Fruit fly (Drosophila melanogaster) Kc167 (cell line): ENCODE results near the gene moi.

Experiments
- Myc ChIP-seq: fragments of >200 bp; optimal IDR thresholded peaks from 2 replicates; lab custom pipeline; 2017; ENCODE audit warnings: missing external identifiers
- Sin3A ChIP-seq: fragments of >200 bp; optimal IDR thresholded peaks from 2 replicates; lab custom pipeline; 2018; ENCODE audit warnings: missing external identifiers
- h ChIP-seq: fragments of >200 bp; optimal IDR thresholded peaks from 3 replicates; lab custom pipeline; 2018; ENCODE audit warnings: missing external identifiers
- insv ChIP-seq: fragments of >200 bp; optimal IDR thresholded peaks from 3 replicates; lab custom pipeline; 2018; ENCODE audit warnings: missing external identifiers
- psq ChIP-seq: fragments of >200 bp; optimal IDR thresholded peaks from 2 replicates; lab custom pipeline; 2017; ENCODE audit warnings: missing external identifiers
- ttk ChIP-seq: sonication (Bioruptor generic); optimal IDR thresholded peaks from 2 replicates; lab custom pipeline; 2017; ENCODE audit warnings: missing external identifiers

moi gene

DNA sequence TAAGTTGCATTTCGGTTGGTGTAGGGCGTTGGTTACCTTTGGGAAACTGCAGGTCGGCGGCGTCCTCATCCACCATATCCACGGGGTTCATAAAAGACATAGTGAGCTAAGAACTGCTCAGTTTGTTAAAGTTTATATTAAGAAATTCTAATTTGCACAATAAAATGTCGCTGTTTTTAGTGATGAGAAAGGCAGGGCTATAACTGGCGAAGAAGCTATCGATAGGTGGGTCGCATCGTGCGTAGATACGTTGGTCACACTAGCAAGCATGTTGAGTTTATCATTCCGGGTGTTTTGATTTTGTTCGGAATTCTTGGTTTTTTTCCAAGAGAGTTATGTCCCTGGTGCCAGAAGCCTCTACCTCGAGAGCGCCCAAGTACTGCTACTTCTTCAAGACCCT, at the start of gene moi, which contains the start of the genes Ada2a, Polr2D and Tgs1:
TSS of gene moi (plus strand) at position 250 of the 400 bp plus-strand sequence.
TSS of gene Ada2a (minus strand) at position 207 of the 400 bp plus-strand sequence.
TSS of gene Polr2D (minus strand) at position 207 of the 400 bp plus-strand sequence.
TSS of gene Tgs1 (plus strand) at position 250 of the 400 bp plus-strand sequence.
- TF ChIP-seq ttk (lab: Kevin White, UChicago): no peak
- TF ChIP-seq Myc: no peak
- TF ChIP-seq h (lab: Kevin White, UChicago): no peak
- TF ChIP-seq psq (lab: Kevin White, UChicago): no peak
- TF ChIP-seq insv (lab: Kevin White, UChicago): no peak
- TF ChIP-seq Sin3A (lab: Kevin White, UChicago): no peak

dm6 chr3R:18208479-18208878, 46.9 kb upstream of the moi start, which contains the start of gene CG44158:
CG44158 (plus strand) TSS chr3R:18208779.
- TF ChIP-seq ttk (lab: Kevin White, UChicago): no peak
- no peak for TF ChIP-seq Sin3A (lab: Kevin White, UChicago)
- no peak for TF ChIP-seq psq (lab: Kevin White, UChicago)
- TF ChIP-seq insv (lab: Kevin White, UChicago): no peak
- no peak for TF ChIP-seq Myc
- TF ChIP-seq h (lab: Kevin White, UChicago): no peak

- TF ChIP-seq ttk (lab: Kevin White, UChicago) (no peak), Sin3A (lab: Kevin White, UChicago) (no peak), Myc (no peak), psq (lab: Kevin White, UChicago) (no peak), h (lab: Kevin White, UChicago) (no peak), insv (lab: Kevin White, UChicago) (no peak)
Observed at dm6 chr3R:18215300-18215699, 40.0 kb upstream of the moi start.

- TF ChIP-seq h (lab: Kevin White, UChicago) (no peak), Sin3A (lab: Kevin White, UChicago) (no peak), insv (lab: Kevin White, UChicago) (no peak), Myc (no peak), ttk (lab: Kevin White, UChicago) (no peak), psq (lab: Kevin White, UChicago) (no peak)
Observed at dm6 chr3R:18215900-18216299, 39.4 kb upstream of the moi start, which contains the start of gene CG14314. CG14314 (plus strand) TSS chr3R:18216142.

DNA sequence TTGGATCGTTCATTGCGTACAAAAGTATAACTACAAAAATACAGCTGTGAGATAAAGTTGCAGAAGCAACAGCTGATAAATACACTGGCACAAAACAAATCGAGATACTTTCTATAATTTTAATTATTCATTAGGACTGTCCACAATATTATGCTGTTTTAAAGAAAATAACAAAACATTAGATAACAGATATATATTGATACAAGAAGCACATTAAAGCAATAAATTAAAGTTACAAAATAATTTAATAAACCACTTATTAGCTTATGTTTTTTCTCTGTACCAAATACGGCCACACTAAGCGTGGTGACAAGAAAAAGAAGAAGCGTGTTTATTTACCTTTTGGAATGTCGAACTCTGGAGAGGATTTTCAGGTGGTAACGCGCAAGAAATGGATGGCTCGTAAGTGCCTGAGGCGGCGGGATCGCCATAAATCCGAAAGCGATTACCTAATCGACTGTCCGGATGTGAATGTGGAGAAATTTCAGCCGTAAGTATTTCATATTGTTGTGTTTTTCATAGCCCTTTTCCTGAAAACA, 35.0 kb upstream of the moi start, which contains the start of the genes CG7988 and CG7183:
TSS of gene CG7988 (plus strand) at position 316 of the 539 bp plus-strand sequence.
TSS of gene CG7183 (minus strand) at position 489 of the 539 bp plus-strand sequence.
- TF ChIP-seq insv (lab: Kevin White, UChicago) (no peak), Myc (no peak), ttk (lab: Kevin White, UChicago) (no peak), h (lab: Kevin White, UChicago) (no peak), psq (lab: Kevin White, UChicago) (no peak), Sin3A (lab: Kevin White, UChicago) (no peak)

dm6 chr3R:18223434-18223833, 31.9 kb upstream of the moi start, which contains the start of the genes mTerf5 and Non3:
mTerf5 (minus strand) TSS chr3R:18223682.
Non3 (plus strand) TSS chr3R:18223722.
- no peak for TF ChIP-seq insv (lab: Kevin White, UChicago)

DNA sequence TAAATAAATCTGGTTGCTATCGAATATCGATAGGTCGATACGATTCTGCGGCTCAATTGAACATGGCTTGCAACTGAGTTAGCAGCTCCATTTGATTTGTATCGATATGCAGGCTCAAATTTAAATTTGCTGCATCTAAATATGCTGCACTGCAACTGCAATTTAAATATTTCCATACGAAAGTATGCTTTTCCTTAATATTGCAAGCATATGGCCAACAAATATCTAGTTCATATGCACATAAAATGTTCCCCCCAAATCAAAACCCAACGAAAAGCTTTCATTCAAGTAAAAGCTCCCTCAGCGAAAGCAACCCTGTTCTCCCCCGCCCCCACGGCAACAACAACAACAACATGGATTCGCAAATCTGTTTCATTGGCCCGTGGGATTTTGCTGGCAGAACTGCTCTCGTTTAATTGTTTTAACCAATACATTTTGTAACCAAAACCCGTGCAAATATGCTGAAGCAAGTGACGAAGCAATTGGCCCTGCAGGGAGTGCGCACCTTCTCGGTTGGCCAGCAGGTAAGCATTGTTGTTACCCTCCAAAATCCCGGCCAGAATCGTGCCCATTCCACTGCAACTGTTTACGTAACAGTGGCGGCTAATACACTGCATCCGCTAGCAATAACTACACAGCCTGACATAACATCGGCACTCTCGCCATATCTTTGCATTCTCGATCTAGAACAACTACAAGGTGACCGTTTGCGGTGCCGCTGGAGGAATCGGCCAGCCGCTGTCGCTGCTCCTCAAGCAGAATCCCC, 29.1 kb upstream of the moi start, which contains the start of the genes CG7168 and Mdh2:
TSS of gene CG7168 (minus strand) at position 40 of the 766 bp plus-strand sequence.
TSS of gene Mdh2 (plus strand) at position 354 of the 766 bp plus-strand sequence.
- TF ChIP-seq ttk (lab: Kevin White, UChicago) (no peak), h (lab: Kevin White, UChicago) (no peak), psq (lab: Kevin White, UChicago) (no peak), Myc (no peak), insv (lab: Kevin White, UChicago) (no peak), Sin3A (lab: Kevin White, UChicago) (no peak)

- TF ChIP-seq h (lab: Kevin White, UChicago) (no peak), Sin3A (lab: Kevin White, UChicago) (no peak), insv (lab: Kevin White, UChicago) (no peak), psq (lab: Kevin White, UChicago) (no peak), Myc (no peak), ttk (lab: Kevin White, UChicago) (no peak)
Observed at dm6 chr3R:18226809-18227157, 28.5 kb upstream of the moi start.

DNA sequence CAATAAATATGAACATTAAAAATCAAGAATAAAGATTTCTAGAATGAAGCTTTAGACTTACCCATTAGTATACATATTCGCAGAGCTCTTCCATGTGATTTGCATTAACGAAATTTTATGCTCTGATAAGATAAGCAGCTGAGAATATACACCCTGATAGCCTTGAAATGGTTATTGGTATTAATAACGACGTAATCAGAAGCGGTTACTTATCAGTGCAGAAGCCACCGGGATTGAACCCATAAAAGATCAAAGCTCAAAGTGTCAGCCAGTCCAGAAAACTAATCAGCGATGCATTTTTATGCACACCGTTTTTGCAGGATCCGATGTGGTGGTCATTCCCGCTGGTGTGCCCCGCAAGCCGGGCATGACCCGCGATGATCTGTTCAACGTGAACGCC, 27.9 kb upstream of the moi start:
- TF ChIP-seq h (lab: Kevin White, UChicago) (no peak), Sin3A (lab: Kevin White, UChicago) (no peak), insv (lab: Kevin White, UChicago) (no peak), Myc (no peak), psq (lab: Kevin White, UChicago) (no peak), ttk (lab: Kevin White, UChicago) (no peak)

DNA sequence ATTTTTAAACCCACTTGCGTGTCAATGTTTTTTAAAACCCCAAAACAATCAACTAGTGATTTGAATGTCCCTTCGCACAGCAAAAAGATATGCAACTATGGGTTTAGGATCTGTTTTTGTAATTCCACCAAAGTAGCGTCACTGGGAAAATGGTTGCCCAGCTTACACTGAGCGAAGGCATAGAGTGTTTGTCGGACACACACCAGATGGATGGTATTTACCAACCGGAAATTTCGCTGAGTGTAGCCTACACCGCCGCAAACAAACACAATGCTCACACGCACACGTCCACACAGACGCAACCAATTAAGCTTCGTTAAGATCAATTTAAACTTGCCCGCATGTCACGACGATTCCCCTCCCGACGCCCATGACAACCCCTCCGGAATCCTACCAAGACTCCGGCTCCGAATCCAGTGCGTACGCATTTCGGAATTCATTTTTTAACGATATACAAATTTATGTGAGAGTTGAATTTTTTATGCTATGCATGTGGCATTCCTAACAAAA, 26.6 kb upstream of the moi start:
- TF ChIP-seq Myc (no peak), h (lab: Kevin White, UChicago) (no peak)

- TF ChIP-seq insv (lab: Kevin White, UChicago): no peak
- TF ChIP-seq Myc: no peak
- no peak for TF ChIP-seq Sin3A (lab: Kevin White, UChicago)
- no peak for TF ChIP-seq psq (lab: Kevin White, UChicago)
- no peak for TF ChIP-seq ttk (lab: Kevin White, UChicago)
- TF ChIP-seq h (lab: Kevin White, UChicago): no peak
Observed at dm6 chr3R:18230229-18230628, 25.1 kb upstream of the moi start.
